Fruit fly (Drosophila melanogaster): Measurements from ENCODE around the gene Srpk79D.

- TF ChIP-seq pan (optimal IDR thresholded peaks at IDR 0.05) (no peak), usp (GFP tag; optimal IDR thresholded peaks at IDR 0.05) (no peak), CG8478 (optimal IDR thresholded peaks at IDR 0.05) (no peak)
These were observed 2.8 kb downstream of the Srpk79D start for dm6 chr3L:22276614-22277013.

Measured in whole organism.